Fruit fly (Drosophila melanogaster): ENCODE data around the gene hiw.
A peak's percentile ranks its signal among the peaks of the same experiment; 100 is the strongest.

The hiw gene

DNA sequence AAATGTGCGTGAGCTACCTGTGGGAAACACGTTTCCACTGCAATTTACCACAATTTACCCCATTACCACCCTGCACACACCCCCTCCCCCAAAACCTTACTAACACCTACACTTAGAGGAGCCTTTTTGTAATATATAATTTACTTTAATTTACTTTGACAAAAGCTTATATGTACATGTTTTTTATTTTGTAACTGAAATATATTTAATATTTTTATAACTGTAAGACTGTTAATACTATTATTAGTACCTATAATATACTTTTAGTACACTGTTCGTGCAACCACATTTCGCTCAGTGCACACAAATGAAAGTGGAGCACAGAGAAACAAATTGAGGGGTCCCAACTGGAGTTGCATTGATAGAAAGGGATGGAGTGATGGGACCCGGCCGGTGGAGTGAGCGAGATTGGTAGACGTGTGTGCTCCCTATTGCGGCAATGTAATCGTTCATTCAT, 42.2 kb downstream of the hiw start (continued):
- TF ChIP-seq CG31441 (GFP tag; IDR thresholded peaks at IDR 0.05) (peak; percentile 95), CG3847 (GFP tag; IDR thresholded peaks at IDR 0.05) (peak; percentile 36; the same call in 1 of the 2 replicates), z (GFP tag; IDR thresholded peaks at IDR 0.05) (no peak), CG34422 (GFP tag; IDR thresholded peaks at IDR 0.05) (peak; percentile 78; the same call in 2 of the 3 replicates), br (optimal IDR thresholded peaks at IDR 0.05) (no peak), rib (GFP tag; IDR thresholded peaks at IDR 0.05) (no peak), Gug (GFP tag; IDR thresholded peaks at IDR 0.05) (peak; percentile 44; the same call in 2 of the 4 replicates), mld (GFP tag; IDR thresholded peaks at IDR 0.05; ENCODE audit: partially characterized antibody) (no peak), Blimp-1 (GFP tag; optimal IDR thresholded peaks at IDR 0.05) (peak; percentile 97), Sin3A (optimal IDR thresholded peaks at IDR 0.05) (no peak), sens (GFP tag) (peak; percentile 88), Pdp1 (GFP tag; optimal IDR thresholded peaks at IDR 0.05) (no peak), CG1603 (tag; optimal IDR thresholded peaks at IDR 0.05) (peak; percentile 44), GATAe (GFP tag; conservative IDR thresholded peaks at IDR 0.05) (no peak), zfh1 (GFP tag; IDR thresholded peaks at IDR 0.05) (peak; percentile 85), CG7372 (GFP tag; IDR thresholded peaks at IDR 0.05) (peak; percentile 44; the same call in 1 of the 2 replicates), Stat92E (GFP tag; optimal IDR thresholded peaks at IDR 0.05) (peak in 1 of 3 experiments; percentile 79), CG15601 (tag; optimal IDR thresholded peaks at IDR 0.05) (peak; percentile 93), CG1602 (GFP tag; optimal IDR thresholded peaks at IDR 0.05) (peak; percentile 72), bbx (GFP tag; IDR thresholded peaks at IDR 0.05; ENCODE audit: partially characterized antibody) (no peak), crol (GFP tag; IDR thresholded peaks at IDR 0.05) (peak; percentile 76), Jarid2 (GFP tag; optimal IDR thresholded peaks at IDR 0.05) (peak; percentile 54), CG17385 (GFP tag; optimal IDR thresholded peaks at IDR 0.05) (peak; percentile 76), hkb (optimal IDR thresholded peaks at IDR 0.05) (no peak), hkb (GFP tag; IDR thresholded peaks at IDR 0.05) (peak; percentile 72), Deaf1 (tag; optimal IDR thresholded peaks at IDR 0.05) (peak; percentile 64), CG30431 (GFP tag; optimal IDR thresholded peaks at IDR 0.05) (peak; percentile 44), Hmx (GFP tag; optimal IDR thresholded peaks at IDR 0.05) (no peak), usp (GFP tag; optimal IDR thresholded peaks at IDR 0.05) (no peak), Nf-YA (GFP tag; IDR thresholded peaks at IDR 0.05) (peak; percentile 63), zfh2 (GFP tag; optimal IDR thresholded peaks at IDR 0.05) (no peak), CG7745 (tag; optimal IDR thresholded peaks at IDR 0.05) (no peak), bigmax (GFP tag; optimal IDR thresholded peaks at IDR 0.05) (no peak), stwl (tag; optimal IDR thresholded peaks at IDR 0.05) (peak; percentile 46), CG11247 (GFP tag; IDR thresholded peaks at IDR 0.05) (0 out of 2 replicates have a peak, but pooled peaks have one; percentile 35), fd64A (GFP tag; optimal IDR thresholded peaks at IDR 0.05) (peak; percentile 65), CG10209 (GFP tag; optimal IDR thresholded peaks at IDR 0.05) (peak; percentile 80), CG2875 (GFP tag; optimal IDR thresholded peaks at IDR 0.05) (peak; percentile 85), wor (GFP tag; IDR thresholded peaks at IDR 0.05) (peak; percentile 87), CG18619 (GFP tag; optimal IDR thresholded peaks at IDR 0.05) (peak; percentile 68), Ravus (GFP tag; IDR thresholded peaks at IDR 0.05) (peak; percentile 30), CG32532 (GFP tag; IDR thresholded peaks at IDR 0.05) (no peak), CkIIα-i1 (GFP tag; IDR thresholded peaks at IDR 0.05) (no peak), CG15073 (GFP tag; optimal IDR thresholded peaks at IDR 0.05) (no peak), row (GFP tag; IDR thresholded peaks at IDR 0.05) (peak; percentile 86), pum (GFP tag; optimal IDR thresholded peaks at IDR 0.05) (no peak), CG9727 (GFP tag; optimal IDR thresholded peaks at IDR 0.05) (peak; percentile 87), sob (GFP tag; IDR thresholded peaks at IDR 0.05) (no peak), nom (GFP tag; optimal IDR thresholded peaks at IDR 0.05) (peak; percentile 68), gsb-n (tag; optimal IDR thresholded peaks at IDR 0.05) (peak; percentile 94), tup (GFP tag; optimal IDR thresholded peaks at IDR 0.05) (no peak), unc-4 (GFP tag; IDR thresholded peaks at IDR 0.05; ENCODE audit: partially characterized antibody) (no peak)
